Fruit fly (Drosophila melanogaster) whole organism: ENCODE measurements around the gene CG13461.

ENCODE experiments used
- CG8478 ChIP-seq: fragments of >200 bp; optimal IDR thresholded peaks from 2 replicates; lab custom pipeline; 2018; ENCODE audit warnings: inconsistent platforms
- Dll ChIP-seq: fragments of >200 bp; optimal IDR thresholded peaks from 2 replicates; lab custom pipeline; 2017
- EcR ChIP-seq, 2 experiments: fragments of >200 bp; optimal IDR thresholded peaks; 2 replicates each; lab custom pipeline; 2017; ENCODE audit warnings: missing biosample characterization in 2 of 2, missing genetic modification characterization in 2 of 2, missing genetic modification reagents in 2 of 2
- pan ChIP-seq: fragments of >200 bp; optimal IDR thresholded peaks from 2 replicates; lab custom pipeline; 2017
- psq ChIP-seq: fragments of >200 bp; optimal IDR thresholded peaks from 2 replicates; lab custom pipeline; 2017
- usp ChIP-seq: fragments of >200 bp; optimal IDR thresholded peaks from 2 replicates; lab custom pipeline; 2017; ENCODE audit warnings: missing biosample characterization, missing genetic modification characterization, mixed read lengths

The CG13461 gene

dm6 chr3L:15089083-15089704 lies 36.9 kb upstream of the CG13461 start:
- TF ChIP-seq Dll (no peak), psq (lab: Kevin White, UChicago) (no peak), usp (no peak), pan (no peak), EcR (GFP tag; optimal IDR thresholded peaks at IDR 0.05; lab: Kevin White, UChicago) (no peak), CG8478 (lab: Kevin White, UChicago) (no peak)

DNA sequence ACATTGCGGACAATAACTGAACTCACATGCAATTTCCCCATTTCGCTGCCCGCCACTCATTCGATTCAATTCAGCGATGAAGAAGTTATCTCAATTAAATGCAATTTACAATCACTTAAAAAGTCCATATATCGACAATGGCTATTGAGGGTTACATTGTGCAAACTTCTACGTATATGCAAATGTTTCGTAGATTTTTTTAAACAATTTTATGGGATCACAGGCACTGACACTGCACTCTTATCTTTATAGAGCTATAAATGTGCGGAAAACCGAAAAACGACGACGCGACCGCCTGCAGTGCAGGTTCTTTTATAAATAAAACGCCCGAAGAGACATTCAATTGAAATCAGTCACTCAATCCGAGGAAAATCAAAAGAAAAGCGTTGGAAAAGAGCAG lies 36.0 kb upstream of the CG13461 start:
- TF ChIP-seq CG8478 (lab: Kevin White, UChicago) (no peak), Dll (no peak), psq (lab: Kevin White, UChicago) (no peak), usp (no peak), pan (no peak), EcR (GFP tag; optimal IDR thresholded peaks at IDR 0.05; lab: Kevin White, UChicago) (no peak)

- TF ChIP-seq pan (no peak), EcR (GFP tag; optimal IDR thresholded peaks at IDR 0.05; lab: Kevin White, UChicago) (no peak), CG8478 (lab: Kevin White, UChicago) (no peak), psq (lab: Kevin White, UChicago) (no peak), usp (no peak), Dll (no peak)
These were observed 32.0 kb upstream of the CG13461 start for dm6 chr3L:15084288-15084687.

- no peak for TF ChIP-seq usp
- no peak for TF ChIP-seq psq (lab: Kevin White, UChicago)
- TF ChIP-seq Dll: no peak
- no peak for TF ChIP-seq EcR (GFP tag; optimal IDR thresholded peaks at IDR 0.05; lab: Kevin White, UChicago)
- no peak for TF ChIP-seq pan
- no peak for TF ChIP-seq CG8478 (lab: Kevin White, UChicago)
These were observed 27.0 kb upstream of the CG13461 start for dm6 chr3L:15079278-15079677.

- no peak for TF ChIP-seq CG8478 (lab: Kevin White, UChicago)
- TF ChIP-seq psq (lab: Kevin White, UChicago): no peak
- no peak for TF ChIP-seq pan
- TF ChIP-seq EcR (GFP tag; optimal IDR thresholded peaks at IDR 0.05; lab: Kevin White, UChicago): no peak
- no peak for TF ChIP-seq Dll
- no peak for TF ChIP-seq usp
These were observed 26.1 kb upstream of the CG13461 start, which contains the start of gene Or71a for dm6 chr3L:15078347-15078746. Gene Or71a, minus strand, starts transcription at chr3L:15078447.

- TF ChIP-seq EcR (GFP tag; optimal IDR thresholded peaks at IDR 0.05; lab: Kevin White, UChicago): no peak
- no peak for TF ChIP-seq psq (lab: Kevin White, UChicago)
- no peak for TF ChIP-seq Dll
- TF ChIP-seq usp: no peak
- TF ChIP-seq CG8478 (lab: Kevin White, UChicago): no peak
- TF ChIP-seq pan: no peak
These were observed 24.1 kb upstream of the CG13461 start for dm6 chr3L:15076380-15076779.

dm6 chr3L:15073680-15074079 lies 21.4 kb upstream of the CG13461 start:
- TF ChIP-seq usp (no peak), pan (no peak), psq (lab: Kevin White, UChicago) (no peak), Dll (no peak)

DNA sequence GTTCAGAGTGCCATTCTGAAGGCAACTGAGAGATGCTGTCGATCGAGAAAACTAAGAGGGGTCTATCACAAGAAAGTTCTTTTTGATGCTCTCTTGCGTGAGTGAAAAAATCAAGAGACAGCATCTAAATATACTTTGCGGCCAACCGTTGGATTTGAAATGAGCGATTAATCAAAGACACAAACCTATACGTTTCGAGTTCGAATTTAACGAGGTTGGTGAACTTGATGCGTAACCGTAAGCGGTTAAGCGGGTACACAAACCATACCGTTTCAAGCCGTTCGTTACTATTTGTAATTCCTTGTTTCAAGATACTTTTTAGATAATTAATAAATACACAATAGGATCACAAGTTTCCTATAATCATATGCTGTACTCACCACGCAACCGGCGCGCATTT lies 19.9 kb upstream of the CG13461 start:
- TF ChIP-seq EcR (GFP tag; optimal IDR thresholded peaks at IDR 0.05; lab: Kevin White, UChicago) (no peak), CG8478 (lab: Kevin White, UChicago) (no peak), pan (no peak), psq (lab: Kevin White, UChicago) (no peak), Dll (no peak), usp (no peak)

dm6 chr3L:15064877-15065276 lies 12.6 kb upstream of the CG13461 start, which contains the start of gene Sytbeta:
Gene Sytbeta, minus strand, starts transcription at chr3L:15064977.
- TF ChIP-seq psq (lab: Kevin White, UChicago) (no peak), EcR (GFP tag; optimal IDR thresholded peaks at IDR 0.05; lab: Kevin White, UChicago) (no peak), usp (no peak), Dll (no peak), pan (no peak), CG8478 (lab: Kevin White, UChicago) (no peak)

- TF ChIP-seq EcR (GFP tag; optimal IDR thresholded peaks at IDR 0.05; lab: Kevin White, UChicago) (no peak), psq (lab: Kevin White, UChicago) (no peak), CG8478 (lab: Kevin White, UChicago) (no peak), usp (no peak), pan (no peak), Dll (no peak)
These were observed 9.3 kb upstream of the CG13461 start, which contains the start of gene CG13460 for dm6 chr3L:15061605-15062004. Gene CG13460, minus strand, starts transcription at chr3L:15061705.

dm6 chr3L:15054477-15054876 lies 2.2 kb upstream of the CG13461 start, which contains the start of gene EAChm:
Gene EAChm, plus strand, starts transcription at chr3L:15054777.
- TF ChIP-seq Dll: no peak
- TF ChIP-seq usp: no peak
- no peak for TF ChIP-seq CG8478 (lab: Kevin White, UChicago)
- no peak for TF ChIP-seq psq (lab: Kevin White, UChicago)
- no peak for TF ChIP-seq EcR (GFP tag; optimal IDR thresholded peaks at IDR 0.05; lab: Kevin White, UChicago)
- no peak for TF ChIP-seq pan

DNA sequence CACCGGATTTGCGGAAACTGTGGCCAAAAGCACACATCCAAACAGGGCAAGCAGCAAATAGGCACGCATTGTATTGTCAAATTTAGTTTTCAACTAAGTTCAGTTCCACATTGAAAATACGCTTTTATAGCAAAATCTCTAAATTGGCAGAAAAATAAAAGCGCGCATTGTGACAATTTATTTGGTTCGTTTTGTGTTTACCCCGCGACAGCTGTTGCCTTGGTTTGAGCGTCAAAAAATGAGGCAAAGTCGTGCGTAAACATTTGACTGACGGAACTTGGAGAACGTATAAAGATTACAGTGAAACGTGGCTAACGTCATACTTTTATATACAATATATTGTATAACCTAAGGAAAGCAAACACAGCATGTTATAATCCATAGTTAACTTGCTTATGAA lies 1.7 kb upstream of the CG13461 start, which contains the start of gene CG18649:
Gene CG18649 (minus strand): TSS at position 101 of the 400 bp plus-strand sequence.
- TF ChIP-seq CG8478 (lab: Kevin White, UChicago): no peak
- no peak for TF ChIP-seq psq (lab: Kevin White, UChicago)
- TF ChIP-seq EcR (GFP tag; optimal IDR thresholded peaks at IDR 0.05; lab: Kevin White, UChicago): no peak
- TF ChIP-seq usp: no peak
- no peak for TF ChIP-seq pan
- TF ChIP-seq Dll: no peak

- no peak for TF ChIP-seq Dll
- TF ChIP-seq usp: no peak
- TF ChIP-seq pan: no peak
- TF ChIP-seq CG8478 (lab: Kevin White, UChicago): no peak
- TF ChIP-seq EcR (GFP tag; optimal IDR thresholded peaks at IDR 0.05; lab: Kevin White, UChicago): no peak
- no peak for TF ChIP-seq psq (lab: Kevin White, UChicago)
These were observed 961 bp upstream of the CG13461 start, which contains the start of gene CG43680 for dm6 chr3L:15053251-15053650. Gene CG43680, minus strand, starts transcription at chr3L:15053351.
